Fruit fly (Drosophila melanogaster) whole organism, embryonic: ENCODE data around the gene Rbp1-like.
A peak's percentile ranks its signal among the peaks of the same experiment; 100 is the strongest.

Experiments used
- Bdp1 ChIP-seq: fragments of 200-800 bp; sonication (Bioruptor generic); optimal IDR thresholded peaks from 3 replicates; lab custom pipeline; 2016; ENCODE audit warnings: missing biosample characterization, missing genetic modification characterization
- CG10147 ChIP-seq: fragments of 200-800 bp; sonication (Bioruptor generic); optimal IDR thresholded peaks from 2 replicates; lab custom pipeline; 2019; ENCODE audit warnings: missing biosample characterization, mild to moderate bottlenecking, missing genetic modification characterization, moderate library complexity
- CG10267 ChIP-seq: fragments of 200-800 bp; sonication (Bioruptor generic); optimal IDR thresholded peaks from 2 replicates; lab custom pipeline; 2018; ENCODE audit warnings: missing biosample characterization, mild to moderate bottlenecking, missing genetic modification characterization, moderate library complexity
- CG10462 ChIP-seq: fragments of 200-800 bp; sonication (Bioruptor generic); optimal IDR thresholded peaks from 2 replicates; lab custom pipeline; 2016; ENCODE audit warnings: missing biosample characterization, missing genetic modification characterization
- CG10565 ChIP-seq: fragments of 200-800 bp; sonication (Bioruptor generic); optimal IDR thresholded peaks from 3 replicates; lab custom pipeline; 2016; ENCODE audit warnings: missing biosample characterization, mild to moderate bottlenecking, missing genetic modification characterization
- CG10959 ChIP-seq: fragments of 200-800 bp; sonication (Bioruptor generic); IDR thresholded peaks from 2 replicates; pipeline ENCODE4 v1.3.6; 2022; ENCODE audit warnings: missing biosample characterization, missing genetic modification characterization
- CG12071 ChIP-seq: fragments of 200-800 bp; sonication (Bioruptor generic); optimal IDR thresholded peaks from 3 replicates; lab custom pipeline; 2018; ENCODE audit warnings: missing biosample characterization, mild to moderate bottlenecking, missing genetic modification characterization
- CG1233 ChIP-seq: fragments of 200-800 bp; sonication (Bioruptor generic); optimal IDR thresholded peaks from 4 replicates; lab custom pipeline; 2018; ENCODE audit warnings: missing biosample characterization, mild to moderate bottlenecking, missing genetic modification characterization
- CG12659 ChIP-seq: fragments of 200-800 bp; sonication (Bioruptor generic); optimal IDR thresholded peaks from 3 replicates; lab custom pipeline; 2017; ENCODE audit warnings: mild to moderate bottlenecking, missing biosample characterization, missing genetic modification reagents, missing genetic modification characterization
- CG1832 ChIP-seq: fragments of 200-800 bp; sonication (Bioruptor generic); optimal IDR thresholded peaks from 2 replicates; lab custom pipeline; 2017; ENCODE audit warnings: missing biosample characterization, mild to moderate bottlenecking, missing genetic modification characterization, inconsistent platforms
- CG30431 ChIP-seq: fragments of 200-800 bp; sonication (Bioruptor generic); optimal IDR thresholded peaks from 2 replicates; lab custom pipeline; 2017; ENCODE audit warnings: missing biosample characterization, missing genetic modification characterization
- CG31224 ChIP-seq: fragments of 200-800 bp; sonication (Bioruptor generic); IDR thresholded peaks from 2 replicates; pipeline ENCODE4 v1.3.6; 2022; ENCODE audit warnings: missing biosample characterization, missing genetic modification characterization
- CG33557 ChIP-seq: fragments of 200-800 bp; sonication (Bioruptor generic); optimal IDR thresholded peaks from 2 replicates; lab custom pipeline; 2019; ENCODE audit warnings: missing biosample characterization, mild to moderate bottlenecking, missing genetic modification characterization, moderate library complexity
- CG4328 ChIP-seq: fragments of 200-800 bp; sonication (Bioruptor generic); optimal IDR thresholded peaks from 3 replicates; lab custom pipeline; 2017; ENCODE audit warnings: missing biosample characterization, missing genetic modification reagents, missing genetic modification characterization
- CG43689 ChIP-seq: fragments of 200-800 bp; sonication (Bioruptor generic); IDR thresholded peaks from 2 replicates; pipeline ENCODE4 v1.3.6; 2022; ENCODE audit warnings: missing biosample characterization, missing genetic modification characterization
- CG6765 ChIP-seq: fragments of 200-800 bp; sonication (Bioruptor generic); optimal IDR thresholded peaks from 3 replicates; lab custom pipeline; 2017; ENCODE audit warnings: missing biosample characterization, mild to moderate bottlenecking, missing genetic modification characterization
- CG7745 ChIP-seq: fragments of 200-800 bp; sonication (Bioruptor generic); optimal IDR thresholded peaks from 2 replicates; lab custom pipeline; 2018; ENCODE audit warnings: missing biosample characterization, mild to moderate bottlenecking, missing genetic modification characterization, moderate library complexity
- CG7963 ChIP-seq: fragments of 200-800 bp; sonication (Bioruptor generic); IDR thresholded peaks from 3 replicates; pipeline ENCODE4 v1.3.6; 2022; ENCODE audit warnings: missing biosample characterization, missing genetic modification characterization; ENCODE audit not compliant: partially characterized antibody
- CG9437 ChIP-seq: fragments of 200-800 bp; sonication (Bioruptor generic); optimal IDR thresholded peaks from 2 replicates; lab custom pipeline; 2018; ENCODE audit warnings: missing biosample characterization, mild to moderate bottlenecking, missing genetic modification characterization
- Fer3 ChIP-seq: fragments of 200-800 bp; sonication (Bioruptor generic); optimal IDR thresholded peaks from 2 replicates; lab custom pipeline; 2018; ENCODE audit warnings: missing biosample characterization, mild to moderate bottlenecking, missing genetic modification characterization, moderate library complexity
- H2.0 ChIP-seq: fragments of 200-800 bp; sonication (Bioruptor generic); IDR thresholded peaks from 2 replicates; pipeline ENCODE4 v1.3.6; 2022; ENCODE audit warnings: missing biosample characterization, missing genetic modification characterization
- Hey ChIP-seq: fragments of 200-800 bp; sonication (Bioruptor generic); optimal IDR thresholded peaks from 3 replicates; lab custom pipeline; 2018; ENCODE audit warnings: missing biosample characterization, mild to moderate bottlenecking, missing genetic modification characterization
- Hmx ChIP-seq: fragments of 200-800 bp; sonication (Bioruptor generic); optimal IDR thresholded peaks from 2 replicates; lab custom pipeline; 2016; ENCODE audit warnings: missing biosample characterization, missing genetic modification characterization
- Max ChIP-seq: fragments of 200-800 bp; sonication (Bioruptor generic); optimal IDR thresholded peaks from 2 replicates; lab custom pipeline; 2016; ENCODE audit warnings: missing biosample characterization, mild to moderate bottlenecking, missing genetic modification characterization
- Myb ChIP-seq: fragments of 200-800 bp; sonication (Bioruptor generic); optimal IDR thresholded peaks from 2 replicates; lab custom pipeline; 2016; ENCODE audit warnings: missing biosample characterization, missing genetic modification characterization
- Nf-YB ChIP-seq: fragments of 200-800 bp; sonication (Bioruptor generic); optimal IDR thresholded peaks from 3 replicates; lab custom pipeline; 2019; ENCODE audit warnings: missing biosample characterization, mild to moderate bottlenecking, missing genetic modification characterization, moderate library complexity
- Poxn ChIP-seq: fragments of 200-800 bp; sonication (Bioruptor generic); IDR thresholded peaks from 2 replicates; pipeline ENCODE4 v1.3.6; 2022; ENCODE audit warnings: missing biosample characterization, missing genetic modification characterization
- Tbp ChIP-seq: fragments of >200 bp; optimal IDR thresholded peaks from 2 replicates; lab custom pipeline; 2018; ENCODE audit warnings: missing biosample characterization, missing genetic modification characterization
- Xbp1 ChIP-seq: fragments of 200-800 bp; sonication (Bioruptor generic); optimal IDR thresholded peaks from 3 replicates; lab custom pipeline; 2016; ENCODE audit warnings: missing biosample characterization, mild to moderate bottlenecking, missing genetic modification characterization
- ab ChIP-seq: fragments of 200-800 bp; sonication (Bioruptor generic); optimal IDR thresholded peaks from 2 replicates; lab custom pipeline; 2016; ENCODE audit warnings: missing biosample characterization, missing genetic modification characterization
- al ChIP-seq: fragments of 200-800 bp; sonication (Bioruptor generic); IDR thresholded peaks from 2 replicates; pipeline ENCODE4 v1.3.6; 2022; ENCODE audit warnings: missing biosample characterization, missing genetic modification characterization
- ato ChIP-seq: fragments of 200-800 bp; sonication (Bioruptor generic); IDR thresholded peaks from 2 replicates; pipeline ENCODE4 v1.3.6; 2022; ENCODE audit warnings: missing biosample characterization, missing genetic modification characterization; ENCODE audit not compliant: partially characterized antibody
- bcd ChIP-seq: fragments of 200-800 bp; sonication (Bioruptor generic); optimal IDR thresholded peaks from 2 replicates; lab custom pipeline; 2017; ENCODE audit warnings: missing biosample characterization, mild to moderate bottlenecking, missing genetic modification characterization
- cg ChIP-seq: fragments of 200-800 bp; sonication (Bioruptor generic); optimal IDR thresholded peaks from 3 replicates; lab custom pipeline; 2019; ENCODE audit warnings: missing biosample characterization, mild to moderate bottlenecking, missing genetic modification characterization, moderate library complexity
- chm ChIP-seq: fragments of 200-800 bp; sonication (Bioruptor generic); IDR thresholded peaks from 2 replicates; pipeline ENCODE4 v1.3.6; 2022; ENCODE audit warnings: missing biosample characterization, missing genetic modification characterization
- ci ChIP-seq: fragments of 200-800 bp; sonication (Bioruptor generic); IDR thresholded peaks from 3 replicates; pipeline ENCODE4 v1.3.6; 2022; ENCODE audit warnings: missing biosample characterization, missing genetic modification characterization
- da ChIP-seq: fragments of 200-800 bp; sonication (Bioruptor generic); optimal IDR thresholded peaks from 2 replicates; lab custom pipeline; 2016; ENCODE audit warnings: missing biosample characterization, missing genetic modification characterization
- esg ChIP-seq: fragments of 200-800 bp; sonication (Bioruptor generic); conservative IDR thresholded peaks from 2 replicates; pipeline ENCODE4 v1.3.6; 2022; ENCODE audit warnings: missing biosample characterization, missing genetic modification characterization
- ftz-f1 ChIP-seq: fragments of 200-800 bp; sonication (Bioruptor generic); optimal IDR thresholded peaks from 2 replicates; lab custom pipeline; 2016; ENCODE audit warnings: missing biosample characterization, missing genetic modification characterization
- gt ChIP-seq: fragments of 200-800 bp; sonication (Bioruptor generic); IDR thresholded peaks from 2 replicates; pipeline ENCODE4 v1.3.6; 2022; ENCODE audit warnings: missing biosample characterization, missing genetic modification characterization
- ind ChIP-seq: fragments of 200-800 bp; sonication (Bioruptor generic); optimal IDR thresholded peaks from 3 replicates; lab custom pipeline; 2016; ENCODE audit warnings: missing biosample characterization, missing genetic modification characterization
- kay ChIP-seq: fragments of 200-800 bp; sonication (Bioruptor generic); optimal IDR thresholded peaks from 2 replicates; lab custom pipeline; 2016; ENCODE audit warnings: missing biosample characterization, missing genetic modification characterization
- knrl ChIP-seq: fragments of 200-800 bp; sonication (Bioruptor generic); IDR thresholded peaks from 3 replicates; pipeline ENCODE4 v1.3.6; 2022; ENCODE audit warnings: missing biosample characterization, missing genetic modification characterization; ENCODE audit not compliant: partially characterized antibody
- mld ChIP-seq: fragments of 200-800 bp; sonication (Bioruptor generic); IDR thresholded peaks from 3 replicates; pipeline ENCODE4 v1.3.6; 2022; ENCODE audit warnings: missing biosample characterization, missing genetic modification characterization; ENCODE audit not compliant: partially characterized antibody
- nerfin-1 ChIP-seq: fragments of 200-800 bp; sonication (Bioruptor generic); optimal IDR thresholded peaks from 3 replicates; lab custom pipeline; 2019; ENCODE audit warnings: missing biosample characterization, mild to moderate bottlenecking, missing genetic modification characterization, moderate library complexity
- psq ChIP-seq: fragments of 200-800 bp; sonication (Bioruptor generic); optimal IDR thresholded peaks from 2 replicates; lab custom pipeline; 2017; ENCODE audit warnings: missing biosample characterization, missing genetic modification characterization
- pum ChIP-seq: fragments of 200-800 bp; sonication (Bioruptor generic); optimal IDR thresholded peaks from 2 replicates; lab custom pipeline; 2016; ENCODE audit warnings: missing biosample characterization, missing genetic modification characterization
- sug ChIP-seq: fragments of 200-800 bp; optimal IDR thresholded peaks from 2 replicates; lab custom pipeline; 2019; ENCODE audit warnings: missing biosample characterization, mild to moderate bottlenecking, missing genetic modification characterization, moderate library complexity
- zen ChIP-seq: fragments of 200-800 bp; sonication (Bioruptor generic); optimal IDR thresholded peaks from 3 replicates; lab custom pipeline; 2018; ENCODE audit warnings: missing biosample characterization, mild to moderate bottlenecking, missing genetic modification characterization, moderate library complexity

Gene Rbp1-like

dm6 chrX:13396378-13397099, 11.9 kb upstream of the Rbp1-like start, which contains the start of gene Bcat (continued):
- TF ChIP-seq esg (peak; percentile 49; the same call in 1 of the 2 replicates), CG10959 (GFP tag; lab: Robert Waterston, UW) (no peak), CG10462 (peak; percentile 4), Hey (tag; lab: Kevin White, UChicago) (no peak), CG43689 (GFP tag; lab: Robert Waterston, UW) (no peak), CG12071 (peak; percentile 9), CG31224 (peak; percentile 52; the same call in 1 of the 2 replicates), CG7745 (tag; lab: Kevin White, UChicago) (no peak), Hmx (GFP tag; lab: Kevin White, UChicago) (no peak), kay (GFP tag; lab: Kevin White, UChicago) (peak; percentile 8), ftz-f1 (GFP tag; lab: Kevin White, UChicago) (no peak), ato (GFP tag; lab: Robert Waterston, UW) (no peak), psq (GFP tag; lab: Kevin White, UChicago) (peak; percentile 13), CG10565 (GFP tag; lab: Kevin White, UChicago) (no peak), sug (tag; lab: Kevin White, UChicago) (peak; percentile 18), CG1233 (GFP tag; lab: Kevin White, UChicago) (peak; percentile 65), Nf-YB (peak; percentile 48), CG4328 (GFP tag; lab: Kevin White, UChicago) (peak; percentile 67), Myb (GFP tag; lab: Kevin White, UChicago) (no peak), da (no peak), bcd (peak; percentile 78), CG30431 (GFP tag; lab: Kevin White, UChicago) (peak; percentile 41), ind (GFP tag; lab: Kevin White, UChicago) (peak; percentile 76), CG7963 (GFP tag; lab: Robert Waterston, UW) (no peak), CG9437 (GFP tag; lab: Kevin White, UChicago) (peak; percentile 86), CG10267 (tag; lab: Kevin White, UChicago) (peak; percentile 60), pum (no peak), zen (tag; lab: Kevin White, UChicago) (peak; percentile 29), cg (GFP tag; lab: Kevin White, UChicago) (peak; percentile 65), CG1832 (no peak), Bdp1 (GFP tag; lab: Kevin White, UChicago) (no peak), al (GFP tag; lab: Robert Waterston, UW) (peak; percentile 53), CG6765 (GFP tag; lab: Kevin White, UChicago) (peak; percentile 75), CG33557 (GFP tag; lab: Kevin White, UChicago) (peak; percentile 18), CG12659 (GFP tag; lab: Kevin White, UChicago) (peak; percentile 88), gt (GFP tag; lab: Robert Waterston, UW) (no peak), CG10147 (GFP tag; lab: Kevin White, UChicago) (peak; percentile 74), Tbp (no peak), chm (GFP tag; lab: Robert Waterston, UW) (no peak), knrl (GFP tag; lab: Robert Waterston, UW) (no peak), Poxn (GFP tag; lab: Robert Waterston, UW) (peak; percentile 30; the same call in 1 of the 2 replicates), nerfin-1 (tag; lab: Kevin White, UChicago) (peak; percentile 23), ci (GFP tag; lab: Robert Waterston, UW) (peak; percentile 75; the same call in 2 of the 3 replicates), H2.0 (GFP tag; lab: Robert Waterston, UW) (no peak), Xbp1 (peak; percentile 67), Fer3 (tag; lab: Kevin White, UChicago) (peak; percentile 32), mld (GFP tag; lab: Robert Waterston, UW) (no peak), ab (GFP tag; lab: Kevin White, UChicago) (no peak), Max (GFP tag; lab: Kevin White, UChicago) (peak; percentile 42)
